Worm (Caenorhabditis elegans): ENCODE data around the gene mau-8.

mau-8 gene

DNA sequence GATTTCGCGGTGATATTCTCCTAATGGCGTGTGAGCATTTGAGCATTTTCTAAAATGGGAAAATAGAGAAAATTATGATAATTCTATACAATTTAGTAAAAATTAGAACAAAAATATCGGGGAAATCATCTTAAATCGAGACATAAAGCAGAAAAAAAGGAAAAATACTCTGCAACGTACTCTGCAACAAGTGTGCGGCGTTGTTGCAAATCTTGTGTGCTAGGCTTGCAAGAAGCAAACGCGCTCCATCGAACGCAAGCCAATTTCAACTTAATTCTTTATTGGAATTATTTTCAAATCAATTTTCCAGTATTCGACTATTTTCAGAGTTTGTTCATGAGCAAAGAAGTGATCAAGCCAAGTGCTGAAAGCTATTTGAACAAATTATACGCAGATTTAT is 8.2 kb downstream of the mau-8 start, which contains the start of the genes Y62E10A.20, Y62E10A.23 and mdt-9 (continued):
- TF ChIP-seq vab-15 (tag; optimal IDR thresholded peaks at IDR 0.05) = peak; percentile 69
- TF ChIP-seq lin-39 (tag; optimal IDR thresholded peaks at IDR 0.05) = peak; percentile 58
- TF ChIP-seq lin-15B (tag; optimal IDR thresholded peaks at IDR 0.05) = peak; percentile 89
- no peak for TF ChIP-seq nhr-84 (tag; optimal IDR thresholded peaks at IDR 0.05)
- TF ChIP-seq grh-1 (GFP tag; IDR thresholded peaks at IDR 0.05) = 0 out of 2 replicates have a peak, but pooled peaks have one; percentile 32
- TF ChIP-seq egl-13 (tag; optimal IDR thresholded peaks at IDR 0.05) = peak; percentile 31
- TF ChIP-seq blmp-1 (tag; optimal IDR thresholded peaks at IDR 0.05) = peak; percentile 75
- TF ChIP-seq nhr-19 (GFP tag; conservative IDR thresholded peaks at IDR 0.05) = peak; percentile 74
- peak; percentile 72 for TF ChIP-seq nhr-20 (tag; optimal IDR thresholded peaks at IDR 0.05)
- no peak for TF ChIP-seq sptf-1 (tag; optimal IDR thresholded peaks at IDR 0.05)
- peak; percentile 69 to 86 (median 80) for TF ChIP-seq ceh-82 (tag; optimal IDR thresholded peaks at IDR 0.05)
- TF ChIP-seq pqm-1 (tag; optimal IDR thresholded peaks at IDR 0.05) = no peak
- TF ChIP-seq fkh-10 (GFP tag; optimal IDR thresholded peaks at IDR 0.05) = no peak
- TF ChIP-seq nhr-71 (tag; optimal IDR thresholded peaks at IDR 0.05) = peak; percentile 84
- TF ChIP-seq F16B12.6 (tag; optimal IDR thresholded peaks at IDR 0.05) = peak; percentile 19
- TF ChIP-seq dpl-1 (GFP tag; optimal IDR thresholded peaks at IDR 0.05) = peak; percentile 63 to 76 (median 75)
- no peak for TF ChIP-seq Y116A8C.19 (tag; optimal IDR thresholded peaks at IDR 0.05; ENCODE audit: borderline replicate concordance)
- TF ChIP-seq jun-1 (tag; optimal IDR thresholded peaks at IDR 0.05) = peak; percentile 64
- peak; percentile 54 for TF ChIP-seq irx-1 (tag; optimal IDR thresholded peaks at IDR 0.05)
- peak; percentile 78 for TF ChIP-seq dsc-1 (tag; optimal IDR thresholded peaks at IDR 0.05)
- TF ChIP-seq elt-2 (tag; optimal IDR thresholded peaks at IDR 0.05) = peak; percentile 12
- TF ChIP-seq nhr-77 (tag; optimal IDR thresholded peaks at IDR 0.05) = peak; percentile 41
- peak; percentile 69 for TF ChIP-seq unc-86 (tag; optimal IDR thresholded peaks at IDR 0.05)
- peak; percentile 78 to 87 for TF ChIP-seq lin-35 (GFP tag; optimal IDR thresholded peaks at IDR 0.05)
- TF ChIP-seq mdl-1 (tag; optimal IDR thresholded peaks at IDR 0.05) = peak in 1 of 2 experiments; percentile 69
- no peak for TF ChIP-seq hlh-4 (tag; optimal IDR thresholded peaks at IDR 0.05)
- TF ChIP-seq lin-14 (GFP tag; optimal IDR thresholded peaks at IDR 0.05) = peak; percentile 76
- no peak for TF ChIP-seq ceh-90 (tag; optimal IDR thresholded peaks at IDR 0.05)
- peak; percentile 75 for TF ChIP-seq tbx-2 (tag; optimal IDR thresholded peaks at IDR 0.05)
- peak; percentile 24 for TF ChIP-seq C04F5.9 (tag; optimal IDR thresholded peaks at IDR 0.05)
- TF ChIP-seq hlh-17 (GFP tag; optimal IDR thresholded peaks at IDR 0.05; ENCODE audit: borderline replicate concordance) = no peak
- TF ChIP-seq efl-3 (GFP tag; optimal IDR thresholded peaks at IDR 0.05) = no peak
- no peak for TF ChIP-seq alr-1 (tag; optimal IDR thresholded peaks at IDR 0.05; ENCODE audit: borderline replicate concordance)
- peak; percentile 85 for TF ChIP-seq rnt-1 (tag; optimal IDR thresholded peaks at IDR 0.05)
- TF ChIP-seq unc-62 (GFP tag; optimal IDR thresholded peaks at IDR 0.05) = no peak
- TF ChIP-seq C16A3.4 (tag; optimal IDR thresholded peaks at IDR 0.05) = peak; percentile 94
- no peak for TF ChIP-seq nhr-76 (tag; optimal IDR thresholded peaks at IDR 0.05)
- no peak for TF ChIP-seq pag-3 (tag; optimal IDR thresholded peaks at IDR 0.05; ENCODE audit: borderline replicate concordance, insufficient read depth)
- peak; percentile 75 for TF ChIP-seq xbp-1 (tag; optimal IDR thresholded peaks at IDR 0.05)
- peak; percentile 75 to 76 for TF ChIP-seq efl-1 (optimal IDR thresholded peaks at IDR 0.05)
- peak; percentile 70 to 97 for TF ChIP-seq efl-1 (GFP tag; optimal IDR thresholded peaks at IDR 0.05 in 1 of 2)
- TF ChIP-seq skn-1 (tag; optimal IDR thresholded peaks at IDR 0.05) = peak; percentile 90
- peak; percentile 83 for TF ChIP-seq snu-23 (GFP tag; optimal IDR thresholded peaks at IDR 0.05)
- TF ChIP-seq nhr-47 (tag; optimal IDR thresholded peaks at IDR 0.05) = peak; percentile 84
- peak; percentile 67 for TF ChIP-seq fos-1 (tag; optimal IDR thresholded peaks at IDR 0.05)
- peak; percentile 79 for TF ChIP-seq lin-13 (GFP tag; optimal IDR thresholded peaks at IDR 0.05)
- peak; percentile 74 for TF ChIP-seq swsn-7 (tag; optimal IDR thresholded peaks at IDR 0.05)
- TF ChIP-seq isw-1 (GFP tag; IDR thresholded peaks at IDR 0.05) = peak; percentile 59
- TF ChIP-seq elt-3 (tag; optimal IDR thresholded peaks at IDR 0.05) = peak in 2 of 6 experiments; percentile 39 to 61

Measured in whole organism, L1 larva.